Worm (Caenorhabditis elegans) whole organism, young adult: Measurements from ENCODE around the gene cct-6.

Source experiments
- B0019.2 ChIP-seq: fragments of 200-800 bp; sonication (Bioruptor generic); conservative IDR thresholded peaks from 2 replicates; pipeline ENCODE4 v1.3.6; 2022; ENCODE audit warnings: missing genetic modification reagents, missing genetic modification characterization, missing compliant biosample characterization
- F23B12.7 ChIP-seq: sonication (generic microtip); optimal IDR thresholded peaks from 2 replicates; lab custom pipeline; 2017; ENCODE audit warnings: missing genetic modification characterization, mild to moderate bottlenecking, missing compliant biosample characterization, antibody characterized with exemption, moderate library complexity; ENCODE audit not compliant: insufficient read depth
- F33H1.4 ChIP-seq: fragments of 200-800 bp; sonication (Bioruptor generic); IDR thresholded peaks from 2 replicates; pipeline ENCODE4 v1.3.6; 2022; ENCODE audit warnings: missing genetic modification reagents, missing genetic modification characterization, missing compliant biosample characterization
- F39B2.1 ChIP-seq: fragments of 200-800 bp; sonication (Bioruptor generic); IDR thresholded peaks from 2 replicates; pipeline ENCODE4 v1.3.6; 2022; ENCODE audit warnings: missing genetic modification reagents, missing genetic modification characterization, missing compliant biosample characterization
- F49E8.2 ChIP-seq: sonication (generic microtip); optimal IDR thresholded peaks from 3 replicates; lab custom pipeline; 2017; ENCODE audit warnings: missing genetic modification characterization, mild to moderate bottlenecking, missing compliant biosample characterization, antibody characterized with exemption, moderate library complexity; ENCODE audit not compliant: insufficient read depth
- F57C9.4 ChIP-seq: sonication (generic microtip); optimal IDR thresholded peaks from 2 replicates; lab custom pipeline; 2017; ENCODE audit warnings: mild to moderate bottlenecking, missing genetic modification characterization, missing compliant biosample characterization
- Y53G8AR.9 ChIP-seq: fragments of 200-800 bp; sonication (Bioruptor generic); conservative IDR thresholded peaks from 2 replicates; pipeline ENCODE4 v1.3.6; 2022; ENCODE audit warnings: missing genetic modification reagents, missing genetic modification characterization, missing compliant biosample characterization
- Y56A3A.18 ChIP-seq: fragments of 200-800 bp; sonication (Bioruptor generic); IDR thresholded peaks from 2 replicates; pipeline ENCODE4 v1.3.6; 2022; ENCODE audit warnings: missing genetic modification reagents, missing genetic modification characterization, missing compliant biosample characterization
- ccch-3 ChIP-seq: fragments of 200-800 bp; sonication (Bioruptor generic); optimal IDR thresholded peaks from 2 replicates; lab custom pipeline; 2018; ENCODE audit warnings: mild to moderate bottlenecking, missing genetic modification characterization, missing compliant biosample characterization
- cebp-1 ChIP-seq, 2 experiments: fragments of 200-800 bp in 1 of 2; sonication (Bioruptor generic) in 1 of 2; sonication (generic microtip) in 1 of 2; IDR thresholded peaks in 1 of 2; optimal IDR thresholded peaks in 1 of 2; 2 replicates each; pipeline versions ENCODE4 v1.3.6 to Lab custom; 2017 to 2022; ENCODE audit warnings: missing compliant biosample characterization in 2 of 2, missing genetic modification characterization in 2 of 2, mild to moderate bottlenecking in 1 of 2, missing genetic modification reagents in 1 of 2, moderate library complexity in 1 of 2
- ceh-100 ChIP-seq: fragments of 200-800 bp; sonication (Bioruptor generic); IDR thresholded peaks from 2 replicates; pipeline ENCODE4 v1.3.6; 2022; ENCODE audit warnings: missing genetic modification reagents, missing genetic modification characterization, missing compliant biosample characterization
- ceh-27 ChIP-seq: fragments of 200-800 bp; sonication (Bioruptor generic); optimal IDR thresholded peaks from 2 replicates; lab custom pipeline; 2018; ENCODE audit warnings: mild to moderate bottlenecking, missing genetic modification characterization, moderate library complexity, missing compliant biosample characterization
- die-1 ChIP-seq: sonication (generic microtip); optimal IDR thresholded peaks from 2 replicates; lab custom pipeline; 2016; ENCODE audit warnings: missing genotype, mild to moderate bottlenecking, missing genetic modification characterization, missing compliant biosample characterization
- dox-1 ChIP-seq: fragments of 200-800 bp; sonication (Bioruptor generic); IDR thresholded peaks from 2 replicates; pipeline ENCODE4 v1.3.6; 2022; ENCODE audit warnings: missing genetic modification reagents, missing genetic modification characterization, missing compliant biosample characterization
- him-1 ChIP-seq: sonication (generic microtip); optimal IDR thresholded peaks from 2 replicates; lab custom pipeline; 2016; ENCODE audit warnings: missing genotype, missing genetic modification reagents, missing genetic modification characterization, missing compliant biosample characterization
- hlh-12 ChIP-seq: sonication (generic microtip); optimal IDR thresholded peaks from 2 replicates; lab custom pipeline; 2016; ENCODE audit warnings: missing genetic modification characterization, missing compliant biosample characterization
- hmg-20 ChIP-seq: fragments of 200-800 bp; sonication (Bioruptor generic); IDR thresholded peaks from 2 replicates; pipeline ENCODE4 v1.3.6; 2022; ENCODE audit warnings: missing genetic modification reagents, missing genetic modification characterization, missing compliant biosample characterization
- hsf-1 ChIP-seq: fragments of 200-800 bp; sonication (Bioruptor generic); IDR thresholded peaks from 2 replicates; pipeline ENCODE4 v1.3.6; 2022; ENCODE audit warnings: missing genetic modification reagents, missing genetic modification characterization, missing compliant biosample characterization
- let-526 ChIP-seq: fragments of 200-800 bp; sonication (Bioruptor generic); IDR thresholded peaks from 2 replicates; pipeline ENCODE4 v1.3.6; 2022; ENCODE audit warnings: missing genetic modification reagents, missing genetic modification characterization, missing compliant biosample characterization
- lin-26 ChIP-seq: fragments of 200-800 bp; sonication (Bioruptor generic); IDR thresholded peaks from 2 replicates; pipeline ENCODE4 v1.3.6; 2022; ENCODE audit warnings: missing genetic modification reagents, missing genetic modification characterization, missing compliant biosample characterization
- lir-1 ChIP-seq: fragments of 200-800 bp; sonication (Bioruptor generic); conservative IDR thresholded peaks from 2 replicates; pipeline ENCODE4 v1.3.6; 2022; ENCODE audit warnings: missing genetic modification reagents, missing genetic modification characterization, missing compliant biosample characterization
- lsl-1 ChIP-seq: fragments of 200-800 bp; sonication (Bioruptor generic); optimal IDR thresholded peaks from 2 replicates; lab custom pipeline; 2018; ENCODE audit warnings: mild to moderate bottlenecking, missing genetic modification characterization, moderate library complexity, missing compliant biosample characterization
- madf-10 ChIP-seq: sonication (generic microtip); optimal IDR thresholded peaks from 2 replicates; lab custom pipeline; 2016; ENCODE audit warnings: mild to moderate bottlenecking, missing genetic modification characterization, missing compliant biosample characterization
- madf-8 ChIP-seq: fragments of 200-800 bp; sonication (Bioruptor generic); conservative IDR thresholded peaks from 2 replicates; pipeline ENCODE4 v1.3.6; 2022; ENCODE audit warnings: missing genetic modification reagents, missing genetic modification characterization, missing compliant biosample characterization
- mcd-1 ChIP-seq: fragments of 200-800 bp; sonication (Bioruptor generic); IDR thresholded peaks from 2 replicates; pipeline ENCODE4 v1.3.6; 2022; ENCODE audit warnings: missing genetic modification reagents, missing genetic modification characterization, missing compliant biosample characterization
- nfya-2 ChIP-seq: fragments of 200-800 bp; sonication (Bioruptor generic); IDR thresholded peaks from 2 replicates; pipeline ENCODE4 v1.3.6; 2022; ENCODE audit warnings: missing genetic modification reagents, missing genetic modification characterization, missing compliant biosample characterization
- nhr-179 ChIP-seq: sonication (generic microtip); optimal IDR thresholded peaks from 2 replicates; lab custom pipeline; 2016; ENCODE audit warnings: mild to moderate bottlenecking, missing genetic modification characterization, missing compliant biosample characterization
- nhr-80 ChIP-seq: sonication (generic microtip); optimal IDR thresholded peaks from 2 replicates; lab custom pipeline; 2016; ENCODE audit warnings: missing genetic modification characterization, missing compliant biosample characterization
- nhr-90 ChIP-seq: sonication (generic microtip); optimal IDR thresholded peaks from 2 replicates; lab custom pipeline; 2016; ENCODE audit warnings: missing genotype, mild to moderate bottlenecking, missing genetic modification characterization, missing compliant biosample characterization
- pbrm-1 ChIP-seq: fragments of 200-800 bp; sonication (Bioruptor generic); IDR thresholded peaks from 2 replicates; pipeline ENCODE4 v1.3.6; 2022; ENCODE audit warnings: missing genetic modification reagents, missing genetic modification characterization, missing compliant biosample characterization
- pha-4 ChIP-seq: fragments of 150-350 bp; sonication (generic microtip); optimal IDR thresholded peaks from 2 replicates; lab custom pipeline; 2014; ENCODE audit warnings: missing biosample characterization, missing genetic modification reagents, missing genetic modification characterization
- rcor-1 ChIP-seq: fragments of 200-800 bp; sonication (Bioruptor generic); IDR thresholded peaks from 2 replicates; pipeline ENCODE4 v1.3.6; 2022; ENCODE audit warnings: missing genetic modification reagents, missing genetic modification characterization, missing compliant biosample characterization
- rec-8 ChIP-seq, 2 experiments: sonication (generic microtip); optimal IDR thresholded peaks; 2 replicates each; lab custom pipeline; 2016; ENCODE audit warnings: mild to moderate bottlenecking in 2 of 2, missing genetic modification characterization in 2 of 2, missing genetic modification reagents in 2 of 2, missing genotype in 2 of 2, missing biosample characterization in 1 of 2, missing compliant biosample characterization in 1 of 2, moderate library complexity in 1 of 2
- repo-1 ChIP-seq: sonication (generic microtip); optimal IDR thresholded peaks from 2 replicates; lab custom pipeline; 2017; ENCODE audit warnings: mild to moderate bottlenecking, missing genetic modification characterization, missing compliant biosample characterization
- sdz-38 ChIP-seq: sonication (generic microtip); optimal IDR thresholded peaks from 2 replicates; lab custom pipeline; 2016; ENCODE audit warnings: missing genotype, missing genetic modification characterization, missing compliant biosample characterization
- tbp1 ChIP-seq: fragments of 200-800 bp; sonication (Bioruptor generic); optimal IDR thresholded peaks from 2 replicates; lab custom pipeline; 2018; ENCODE audit warnings: mild to moderate bottlenecking, missing genetic modification characterization, missing compliant biosample characterization
- unc-62 ChIP-seq: fragments of 150-350 bp; optimal IDR thresholded peaks from 2 replicates; lab custom pipeline; 2014; ENCODE audit warnings: missing biosample characterization, missing genetic modification reagents, missing genetic modification characterization
- xnd-1 ChIP-seq: sonication (generic microtip); optimal IDR thresholded peaks from 2 replicates; lab custom pipeline; 2016; ENCODE audit warnings: missing genotype, missing genetic modification reagents, missing genetic modification characterization, missing compliant biosample characterization
- ztf-22 ChIP-seq: fragments of 200-800 bp; sonication (Bioruptor generic); optimal IDR thresholded peaks from 2 replicates; lab custom pipeline; 2018; ENCODE audit warnings: mild to moderate bottlenecking, missing genetic modification characterization, moderate library complexity, missing compliant biosample characterization
- ztf-6 ChIP-seq: fragments of 200-800 bp; sonication (Bioruptor generic); IDR thresholded peaks from 2 replicates; pipeline ENCODE4 v1.3.6; 2022; ENCODE audit warnings: missing genetic modification reagents, missing genetic modification characterization, missing compliant biosample characterization

The cct-6 gene

ce11 chrIII:5871760-5872159 lies 16.3 kb upstream of the cct-6 start, which contains the start of the genes F01F1.11 and F01F1.3 (continued):
- TF ChIP-seq B0019.2 = 0 out of 2 replicates have a peak, but pooled peaks have one; percentile 15
- no peak for TF ChIP-seq lir-1 (GFP tag; lab: Robert Waterston, UW)
- 0 out of 2 replicates have a peak, but pooled peaks have one; percentile 25 for TF ChIP-seq madf-8 (GFP tag; lab: Robert Waterston, UW)
- TF ChIP-seq sdz-38 (tag; lab: Kevin White, UChicago) = no peak
- TF ChIP-seq Y56A3A.18 (GFP tag; lab: Robert Waterston, UW) = no peak
- peak; percentile 54 for TF ChIP-seq ccch-3
- TF ChIP-seq F23B12.7 (tag; lab: Kevin White, UChicago) = no peak
- peak; percentile 36; the same call in 1 of the 2 replicates for TF ChIP-seq ceh-100
- peak; percentile 77 for TF ChIP-seq mcd-1 (GFP tag; lab: Robert Waterston, UW)
- TF ChIP-seq rec-8 (tag; optimal IDR thresholded peaks at IDR 0.05; lab: Kevin White, UChicago) = peak; percentile 23 to 31
- no peak for TF ChIP-seq F39B2.1 (GFP tag; lab: Robert Waterston, UW)
- TF ChIP-seq hsf-1 (GFP tag; lab: Robert Waterston, UW) = no peak
- no peak for TF ChIP-seq nhr-90 (tag; lab: Kevin White, UChicago)
- TF ChIP-seq pbrm-1 = peak; percentile 57; the same call in 1 of the 2 replicates

- no peak for TF ChIP-seq ceh-27 (GFP tag; lab: Kevin White, UChicago)
- no peak for TF ChIP-seq ztf-22 (GFP tag; lab: Kevin White, UChicago)
- TF ChIP-seq F33H1.4 (GFP tag; lab: Robert Waterston, UW) = no peak
- no peak for TF ChIP-seq die-1
- TF ChIP-seq, all 124 proteins: peak for 0
Observed at ce11 chrIII:5869429-5869828, 13.9 kb upstream of the cct-6 start, which contains the start of gene F01F1.15. TSS of gene F01F1.15 (minus strand) at chrIII:5869529.

ce11 chrIII:5868401-5868800 lies 12.9 kb upstream of the cct-6 start, which contains the start of gene eng-1:
TSS of gene eng-1 (minus strand) at chrIII:5868501.
- TF ChIP-seq tbp1 (GFP tag; lab: Kevin White, UChicago) (no peak), lin-26 (GFP tag; lab: Robert Waterston, UW) (no peak), mcd-1 (GFP tag; lab: Robert Waterston, UW) (no peak), hlh-12 (tag; lab: Kevin White, UChicago) (no peak), F49E8.2 (tag; lab: Kevin White, UChicago) (no peak), madf-10 (tag; lab: Kevin White, UChicago) (no peak), ccch-3 (no peak), Y56A3A.18 (GFP tag; lab: Robert Waterston, UW) (no peak), repo-1 (no peak), rcor-1 (no peak), let-526 (no peak), lir-1 (GFP tag; lab: Robert Waterston, UW) (no peak)
- TF ChIP-seq, all 124 proteins: peak for 0

ce11 chrIII:5864270-5864669 lies 8.8 kb upstream of the cct-6 start, which contains the start of gene rabn-5:
TSS of gene rabn-5 (plus strand) at chrIII:5864553.
- TF ChIP-seq F57C9.4 (tag; lab: Kevin White, UChicago) (no peak), F39B2.1 (GFP tag; lab: Robert Waterston, UW) (no peak), cebp-1 (GFP tag; IDR thresholded peaks at IDR 0.05; lab: Robert Waterston, UW) (no peak), cebp-1 (tag; optimal IDR thresholded peaks at IDR 0.05; lab: Kevin White, UChicago) (peak; percentile 7), nhr-179 (tag; lab: Kevin White, UChicago) (no peak)

- TF ChIP-seq dox-1 (GFP tag; lab: Robert Waterston, UW) (0 out of 2 replicates have a peak, but pooled peaks have one; percentile 22), unc-62 (GFP tag; lab: Kevin White, UChicago) (no peak), hmg-20 (GFP tag; lab: Robert Waterston, UW) (no peak), ztf-22 (GFP tag; lab: Kevin White, UChicago) (no peak), nfya-2 (GFP tag; lab: Robert Waterston, UW) (no peak), let-526 (no peak), madf-8 (GFP tag; lab: Robert Waterston, UW) (peak; percentile 53), lsl-1 (GFP tag; lab: Kevin White, UChicago) (peak; percentile 92), pha-4 (no peak), Y53G8AR.9 (GFP tag; lab: Robert Waterston, UW) (no peak), tbp1 (GFP tag; lab: Kevin White, UChicago) (peak; percentile 12), him-1 (peak; percentile 41), ztf-6 (GFP tag; lab: Robert Waterston, UW) (no peak), nhr-80 (tag; lab: Kevin White, UChicago) (peak; percentile 69), xnd-1 (peak; percentile 68), F33H1.4 (GFP tag; lab: Robert Waterston, UW) (peak; percentile 87)
Observed at ce11 chrIII:5863774-5864173, 8.3 kb upstream of the cct-6 start, which contains the start of gene dnpp-1. TSS of gene dnpp-1 (minus strand) at chrIII:5863803.
